4 fruit fly cellular contexts compared by ENCODE assay signal in the genomic region with DNA sequence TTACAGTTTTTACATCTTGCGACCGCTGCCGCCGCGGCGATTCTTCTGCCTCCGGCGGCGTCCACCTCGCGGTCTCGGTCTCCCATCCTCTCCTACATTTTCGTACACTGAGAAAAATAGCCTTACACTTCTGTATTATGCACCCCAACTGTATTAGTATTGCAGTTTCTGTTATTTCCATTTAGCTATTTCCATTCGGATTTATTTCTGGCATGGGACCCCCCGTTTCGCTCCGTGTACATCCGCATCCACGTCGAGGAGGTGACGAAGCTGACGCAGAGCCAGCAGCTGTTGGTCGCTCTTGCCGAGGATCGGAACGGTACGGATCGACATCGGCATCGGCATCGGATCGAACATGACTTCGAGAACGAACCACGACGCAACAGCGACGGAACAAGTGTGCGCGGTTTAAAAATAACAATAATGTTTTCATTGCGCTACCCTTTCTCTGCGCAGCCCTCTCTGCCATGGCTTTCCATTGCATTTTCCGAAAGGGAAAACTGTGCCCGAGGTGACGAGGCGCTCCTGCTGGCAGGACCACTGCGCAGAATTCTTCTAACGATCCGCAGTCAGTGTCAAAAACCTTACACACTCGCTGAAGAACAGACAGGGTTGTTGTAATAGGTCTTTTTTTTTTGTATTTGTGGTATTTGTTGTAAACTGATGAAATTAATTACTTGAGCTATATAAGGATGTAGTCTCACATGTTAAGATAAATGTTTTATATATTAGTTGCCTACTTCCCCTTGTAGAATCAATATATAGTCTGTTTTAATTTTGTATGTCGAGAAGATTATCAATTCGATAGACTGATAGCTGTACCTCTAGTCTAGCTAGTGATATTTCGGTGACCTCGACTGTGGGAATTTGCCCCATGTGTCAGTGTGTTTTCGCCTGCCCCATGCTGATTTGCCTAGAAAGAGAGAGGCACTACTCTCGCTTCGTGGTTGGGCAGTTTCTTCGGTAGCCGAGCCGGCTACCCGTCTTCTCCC.
TF ChIP-seq lines count a peak whose summit lies in the region.

No protein-coding gene starts in this region.

TF ChIP-seq in whole organism, embryonic, 481 proteins besides CTCF, POLR2A, EP300 and RAD21 (continued from another document and continues in another):
- TF ChIP-seq CG18764 (GFP tag; optimal IDR thresholded peaks at IDR 0.05; lab: Kevin White, UChicago) (peak; percentile 84), tll (GFP tag; optimal IDR thresholded peaks at IDR 0.05; lab: Kevin White, UChicago) (no peak), D19A (tag; optimal IDR thresholded peaks at IDR 0.05; lab: Kevin White, UChicago) (peak; percentile 77), CG17829 (tag; optimal IDR thresholded peaks at IDR 0.05; lab: Kevin White, UChicago) (peak; percentile 93), Trl (optimal IDR thresholded peaks at IDR 0.05; lab: Kevin White, UChicago) (peak in 1 of 2 experiments; percentile 11), Trl (GFP tag; optimal IDR thresholded peaks at IDR 0.05; lab: Kevin White, UChicago) (peak; percentile 91), CG1024 (GFP tag; IDR thresholded peaks at IDR 0.05; lab: Robert Waterston, UW) (peak; percentile 89), CG11093 (GFP tag; IDR thresholded peaks at IDR 0.05; lab: Robert Waterston, UW) (peak; percentile 77), CG15601 (tag; optimal IDR thresholded peaks at IDR 0.05; lab: Kevin White, UChicago) (peak; percentile 79), CG1832 (GFP tag; optimal IDR thresholded peaks at IDR 0.05; lab: Kevin White, UChicago) (peak; percentile 24), ham (GFP tag; IDR thresholded peaks at IDR 0.05; lab: Robert Waterston, UW) (peak; percentile 76; the same call in 1 of the 2 replicates), corto (GFP tag; optimal IDR thresholded peaks at IDR 0.05; lab: Kevin White, UChicago) (no peak), sisA (GFP tag; IDR thresholded peaks at IDR 0.05; lab: Robert Waterston, UW) (peak; percentile 93), tgo (GFP tag; IDR thresholded peaks at IDR 0.05; lab: Robert Waterston, UW) (peak; percentile 90), CG11723 (GFP tag; optimal IDR thresholded peaks at IDR 0.05; lab: Kevin White, UChicago) (peak; percentile 85), lola (GFP tag; optimal IDR thresholded peaks at IDR 0.05; lab: Kevin White, UChicago) (peak in 1 of 3 experiments; percentile 80), Ssrp (tag; optimal IDR thresholded peaks at IDR 0.05; lab: Kevin White, UChicago) (peak; percentile 84), CG14710 (tag; optimal IDR thresholded peaks at IDR 0.05; lab: Kevin White, UChicago) (peak; percentile 78), CG14965 (GFP tag; optimal IDR thresholded peaks at IDR 0.05; lab: Kevin White, UChicago; ENCODE audit: borderline replicate concordance) (peak; percentile 48), CG9797 (GFP tag; optimal IDR thresholded peaks at IDR 0.05; lab: Kevin White, UChicago) (peak; percentile 32), ase (GFP tag; IDR thresholded peaks at IDR 0.05; lab: Robert Waterston, UW) (peak; percentile 89), vfl (GFP tag; optimal IDR thresholded peaks at IDR 0.05; lab: Kevin White, UChicago) (peak; percentile 84), Hsf (GFP tag; optimal IDR thresholded peaks at IDR 0.05; lab: Kevin White, UChicago) (peak; percentile 89), disco-r (GFP tag; optimal IDR thresholded peaks at IDR 0.05; lab: Kevin White, UChicago) (peak; percentile 90), gcm2 (GFP tag; optimal IDR thresholded peaks at IDR 0.05; lab: Kevin White, UChicago) (peak; percentile 63), eve (GFP tag; optimal IDR thresholded peaks at IDR 0.05; lab: Kevin White, UChicago) (no peak), az2 (GFP tag; optimal IDR thresholded peaks at IDR 0.05; lab: Kevin White, UChicago) (peak; percentile 89), bowl (GFP tag; IDR thresholded peaks at IDR 0.05; lab: Robert Waterston, UW) (peak; percentile 79), amos (GFP tag; IDR thresholded peaks at IDR 0.05; lab: Robert Waterston, UW; ENCODE audit: partially characterized antibody) (no peak)

TF ChIP-seq in whole organism, prepupa, 60 proteins besides CTCF, POLR2A, EP300 and RAD21 (continued from another document and continues in another):
- TF ChIP-seq Sox102F (GFP tag; optimal IDR thresholded peaks at IDR 0.05; lab: Kevin White, UChicago) (no peak), OdsH (GFP tag; optimal IDR thresholded peaks at IDR 0.05; lab: Kevin White, UChicago) (peak; percentile 81), lz (GFP tag; optimal IDR thresholded peaks at IDR 0.05; lab: Kevin White, UChicago) (peak; percentile 67), net (GFP tag; optimal IDR thresholded peaks at IDR 0.05; lab: Kevin White, UChicago) (peak; percentile 91), Gug (GFP tag; IDR thresholded peaks at IDR 0.05; lab: Robert Waterston, UW) (peak; percentile 87), CG4318 (GFP tag; optimal IDR thresholded peaks at IDR 0.05; lab: Kevin White, UChicago) (peak; percentile 61), CG6808 (GFP tag; optimal IDR thresholded peaks at IDR 0.05; lab: Kevin White, UChicago) (peak; percentile 84), achi (GFP tag; optimal IDR thresholded peaks at IDR 0.05; lab: Kevin White, UChicago) (peak; percentile 83), fkh (GFP tag; optimal IDR thresholded peaks at IDR 0.05; lab: Kevin White, UChicago) (no peak), Eip75B (GFP tag; optimal IDR thresholded peaks at IDR 0.05; lab: Kevin White, UChicago) (peak; percentile 89), CG10669 (GFP tag; optimal IDR thresholded peaks at IDR 0.05; lab: Kevin White, UChicago) (peak; percentile 88), Eip93F (GFP tag; optimal IDR thresholded peaks at IDR 0.05; lab: Kevin White, UChicago) (no peak), cyc (GFP tag; optimal IDR thresholded peaks at IDR 0.05; lab: Kevin White, UChicago) (peak; percentile 79), CG8119 (GFP tag; IDR thresholded peaks at IDR 0.05; lab: Robert Waterston, UW) (peak; percentile 79), CG6276 (GFP tag; optimal IDR thresholded peaks at IDR 0.05; lab: Kevin White, UChicago) (peak; percentile 68), acj6 (GFP tag; optimal IDR thresholded peaks at IDR 0.05; lab: Kevin White, UChicago) (peak; percentile 86), Met (GFP tag; optimal IDR thresholded peaks at IDR 0.05; lab: Kevin White, UChicago) (no peak), CG8319 (GFP tag; optimal IDR thresholded peaks at IDR 0.05; lab: Kevin White, UChicago) (peak; percentile 77), CG6163 (GFP tag; IDR thresholded peaks at IDR 0.05; lab: Robert Waterston, UW) (peak; percentile 96), CG15336 (GFP tag; IDR thresholded peaks at IDR 0.05; lab: Robert Waterston, UW) (peak; percentile 88), Sox15 (GFP tag; optimal IDR thresholded peaks at IDR 0.05; lab: Kevin White, UChicago) (peak; percentile 74), dsx (GFP tag; optimal IDR thresholded peaks at IDR 0.05; lab: Kevin White, UChicago; ENCODE audit: poor library complexity, severe bottlenecking) (peak; percentile 82), salr (GFP tag; optimal IDR thresholded peaks at IDR 0.05; lab: Kevin White, UChicago) (peak; percentile 66 to 87), CG31627 (GFP tag; optimal IDR thresholded peaks at IDR 0.05; lab: Kevin White, UChicago) (peak; percentile 71), eg (GFP tag; IDR thresholded peaks at IDR 0.05; lab: Robert Waterston, UW) (peak; percentile 94), spab (GFP tag; optimal IDR thresholded peaks at IDR 0.05; lab: Kevin White, UChicago) (peak; percentile 87), CG6854 (GFP tag; optimal IDR thresholded peaks at IDR 0.05; lab: Kevin White, UChicago) (peak; percentile 8), Blimp-1 (GFP tag; optimal IDR thresholded peaks at IDR 0.05; lab: Kevin White, UChicago) (no peak), CG6792 (GFP tag; optimal IDR thresholded peaks at IDR 0.05; lab: Kevin White, UChicago) (peak; percentile 84), CG11902 (GFP tag; optimal IDR thresholded peaks at IDR 0.05; lab: Kevin White, UChicago) (peak; percentile 84), CG7368 (GFP tag; optimal IDR thresholded peaks at IDR 0.05; lab: Kevin White, UChicago) (peak; percentile 84)

TF ChIP-seq in whole organism, pupa, 21 proteins besides CTCF, POLR2A, EP300 and RAD21 (continued from another document):
- TF ChIP-seq CG32121 (GFP tag; IDR thresholded peaks at IDR 0.05; lab: Robert Waterston, UW) (peak; percentile 92), CG4496 (GFP tag; IDR thresholded peaks at IDR 0.05; lab: Robert Waterston, UW) (peak; percentile 94), EcR (GFP tag; optimal IDR thresholded peaks at IDR 0.05; lab: Kevin White, UChicago) (no peak)

TF ChIP-seq in whole organism, wandering third instar larva, 38 proteins besides CTCF, POLR2A, EP300 and RAD21 (continued from another document):
- TF ChIP-seq Rel (GFP tag; optimal IDR thresholded peaks at IDR 0.05; lab: Kevin White, UChicago) (no peak), Rel (tag; optimal IDR thresholded peaks at IDR 0.05; lab: Kevin White, UChicago) (no peak), sage (GFP tag; optimal IDR thresholded peaks at IDR 0.05; lab: Kevin White, UChicago) (no peak), ey (GFP tag; optimal IDR thresholded peaks at IDR 0.05; lab: Kevin White, UChicago) (peak; percentile 60), tai (GFP tag; optimal IDR thresholded peaks at IDR 0.05; lab: Kevin White, UChicago) (no peak), N (GFP tag; optimal IDR thresholded peaks at IDR 0.05; lab: Kevin White, UChicago) (no peak), Dif (GFP tag; optimal IDR thresholded peaks at IDR 0.05; lab: Kevin White, UChicago; ENCODE audit: partially characterized antibody) (no peak), OdsH (GFP tag; optimal IDR thresholded peaks at IDR 0.05; lab: Kevin White, UChicago) (peak; percentile 0), HLH106 (tag; optimal IDR thresholded peaks at IDR 0.05; lab: Kevin White, UChicago) (peak; percentile 63), brk (GFP tag; optimal IDR thresholded peaks at IDR 0.05; lab: Kevin White, UChicago) (no peak), dl (GFP tag; optimal IDR thresholded peaks at IDR 0.05; lab: Kevin White, UChicago; ENCODE audit: insufficient read depth in 1 of 2, partially characterized antibody in 2 of 2) (no peak), dmrt93B (GFP tag; optimal IDR thresholded peaks at IDR 0.05; lab: Kevin White, UChicago) (peak; percentile 28), CG32264 (GFP tag; optimal IDR thresholded peaks at IDR 0.05; lab: Kevin White, UChicago) (no peak), GATAd (GFP tag; optimal IDR thresholded peaks at IDR 0.05; lab: Kevin White, UChicago) (no peak), CG9705 (GFP tag; optimal IDR thresholded peaks at IDR 0.05; lab: Kevin White, UChicago) (peak; percentile 3), fru (GFP tag; optimal IDR thresholded peaks at IDR 0.05; lab: Kevin White, UChicago) (peak; percentile 58), psq (GFP tag; optimal IDR thresholded peaks at IDR 0.05; lab: Kevin White, UChicago) (peak; percentile 9), Mio (GFP tag; optimal IDR thresholded peaks at IDR 0.05; lab: Kevin White, UChicago) (no peak), sv (GFP tag; optimal IDR thresholded peaks at IDR 0.05; lab: Kevin White, UChicago) (peak; percentile 81), br (GFP tag; optimal IDR thresholded peaks at IDR 0.05; lab: Kevin White, UChicago) (peak; percentile 60)
